Worm (Caenorhabditis elegans) whole organism, L2 larva: ENCODE measurements around the gene str-19.

Experiments
- C34F6.9 ChIP-seq: fragments of 150-350 bp; optimal IDR thresholded peaks from 2 replicates; lab custom pipeline; 2014; ENCODE audit warnings: missing biosample characterization, missing genetic modification characterization
- F13H6.1 ChIP-seq: sonication (generic microtip); optimal IDR thresholded peaks from 2 replicates; lab custom pipeline; 2016; ENCODE audit warnings: missing genetic modification characterization, missing compliant biosample characterization
- R02D3.7 ChIP-seq: fragments of 150-350 bp; optimal IDR thresholded peaks from 2 replicates; lab custom pipeline; 2014; ENCODE audit warnings: missing biosample characterization, missing genetic modification characterization
- Y55F3AM.14 ChIP-seq: fragments of 200-800 bp; sonication (Bioruptor generic); optimal IDR thresholded peaks from 2 replicates; lab custom pipeline; 2018; ENCODE audit warnings: mild to moderate bottlenecking, missing genetic modification characterization, missing compliant biosample characterization
- ZK546.5 ChIP-seq: sonication (generic microtip); optimal IDR thresholded peaks from 2 replicates; lab custom pipeline; 2017; ENCODE audit warnings: missing biosample characterization, missing genetic modification characterization
- aly-2 ChIP-seq: fragments of 150-350 bp; optimal IDR thresholded peaks from 2 replicates; lab custom pipeline; 2014; ENCODE audit warnings: missing biosample characterization, missing genetic modification characterization
- ama-1 ChIP-seq: fragments of 150-350 bp; optimal IDR thresholded peaks from 2 replicates; lab custom pipeline; 2018; ENCODE audit warnings: inconsistent platforms
- blmp-1 ChIP-seq: sonication (generic microtip); optimal IDR thresholded peaks from 2 replicates; lab custom pipeline; 2017; ENCODE audit warnings: missing genetic modification characterization, mild to moderate bottlenecking, missing compliant biosample characterization, antibody characterized with exemption, moderate library complexity; ENCODE audit not compliant: insufficient read depth
- ceh-16 ChIP-seq: fragments of 150-350 bp; optimal IDR thresholded peaks from 2 replicates; lab custom pipeline; 2014; ENCODE audit warnings: missing biosample characterization, missing genetic modification characterization
- ceh-82 ChIP-seq: fragments of 150-350 bp; optimal IDR thresholded peaks from 2 replicates; lab custom pipeline; 2014; ENCODE audit warnings: missing biosample characterization, missing genetic modification characterization
- crh-2 ChIP-seq: sonication (generic microtip); optimal IDR thresholded peaks from 2 replicates; lab custom pipeline; 2017; ENCODE audit warnings: missing biosample characterization, missing genetic modification characterization
- dmd-4 ChIP-seq: sonication (generic microtip); optimal IDR thresholded peaks from 2 replicates; lab custom pipeline; 2017; ENCODE audit warnings: missing biosample characterization, missing genetic modification characterization
- egl-27 ChIP-seq: sonication (generic microtip); optimal IDR thresholded peaks from 3 replicates; lab custom pipeline; 2017; ENCODE audit warnings: missing biosample characterization, missing genetic modification reagents, missing genetic modification characterization
- elt-1 ChIP-seq: fragments of 150-350 bp; optimal IDR thresholded peaks from 2 replicates; lab custom pipeline; 2014; ENCODE audit warnings: missing biosample characterization, missing genetic modification characterization
- elt-3 ChIP-seq: sonication (generic microtip); optimal IDR thresholded peaks from 2 replicates; lab custom pipeline; 2017; ENCODE audit warnings: missing biosample characterization, missing genetic modification characterization
- fos-1 ChIP-seq: fragments of 150-350 bp; optimal IDR thresholded peaks from 2 replicates; lab custom pipeline; 2014; ENCODE audit warnings: missing biosample characterization, missing genetic modification characterization
- lin-13 ChIP-seq: fragments of 150-350 bp; optimal IDR thresholded peaks from 2 replicates; lab custom pipeline; 2014; ENCODE audit warnings: missing biosample characterization, missing genetic modification reagents, missing genetic modification characterization
- lin-39 ChIP-seq: fragments of 150-350 bp; optimal IDR thresholded peaks from 2 replicates; lab custom pipeline; 2014; ENCODE audit warnings: missing biosample characterization, missing genetic modification reagents, missing genetic modification characterization
- lsy-2 ChIP-seq, 2 experiments: fragments of 150-350 bp in 1 of 2; sonication (generic microtip) in 1 of 2; optimal IDR thresholded peaks; 2 replicates each; lab custom pipeline; 2014 to 2017; ENCODE audit warnings: missing biosample characterization in 2 of 2, missing genetic modification characterization in 2 of 2
- mab-5 ChIP-seq: fragments of 150-350 bp; optimal IDR thresholded peaks from 2 replicates; lab custom pipeline; 2014; ENCODE audit warnings: missing biosample characterization, missing genetic modification characterization
- mbf-1 ChIP-seq: sonication (generic microtip); optimal IDR thresholded peaks from 2 replicates; lab custom pipeline; 2017; ENCODE audit warnings: missing biosample characterization, missing genetic modification characterization
- mdl-1 ChIP-seq, 2 experiments: fragments of 150-350 bp in 1 of 2; sonication (generic microtip) in 1 of 2; optimal IDR thresholded peaks; 2 replicates each; lab custom pipeline; 2017; ENCODE audit warnings: missing biosample characterization in 2 of 2, missing genetic modification characterization in 2 of 2
- nhr-11 ChIP-seq: fragments of 150-350 bp; optimal IDR thresholded peaks from 2 replicates; lab custom pipeline; 2014; ENCODE audit warnings: missing biosample characterization, missing genetic modification characterization
- nhr-12 ChIP-seq: fragments of 150-350 bp; optimal IDR thresholded peaks from 2 replicates; lab custom pipeline; 2014; ENCODE audit warnings: missing biosample characterization, missing genetic modification characterization
- nhr-129 ChIP-seq: fragments of 150-350 bp; optimal IDR thresholded peaks from 2 replicates; lab custom pipeline; 2014; ENCODE audit warnings: missing biosample characterization, missing genetic modification characterization
- nhr-21 ChIP-seq: fragments of 150-350 bp; optimal IDR thresholded peaks from 2 replicates; lab custom pipeline; 2014; ENCODE audit warnings: missing biosample characterization, missing genetic modification characterization
- nhr-23 ChIP-seq: fragments of 150-350 bp; optimal IDR thresholded peaks from 2 replicates; lab custom pipeline; 2014; ENCODE audit warnings: missing biosample characterization, missing genetic modification reagents, missing genetic modification characterization
- nhr-25 ChIP-seq: fragments of 150-350 bp; sonication (generic microtip); optimal IDR thresholded peaks from 3 replicates; lab custom pipeline; 2014; ENCODE audit warnings: missing biosample characterization, missing genetic modification characterization
- nhr-6 ChIP-seq: fragments of 150-350 bp; optimal IDR thresholded peaks from 2 replicates; lab custom pipeline; 2014; ENCODE audit warnings: missing biosample characterization, missing genetic modification characterization
- nhr-77 ChIP-seq: fragments of 150-350 bp; optimal IDR thresholded peaks from 2 replicates; lab custom pipeline; 2014; ENCODE audit warnings: missing biosample characterization, missing genetic modification characterization
- peb-1 ChIP-seq: fragments of 150-350 bp; optimal IDR thresholded peaks from 2 replicates; lab custom pipeline; 2014; ENCODE audit warnings: missing biosample characterization, missing genetic modification characterization
- sem-4 ChIP-seq: fragments of 150-350 bp; optimal IDR thresholded peaks from 2 replicates; lab custom pipeline; 2014; ENCODE audit warnings: missing biosample characterization, missing genetic modification reagents, missing genetic modification characterization
- skn-1 ChIP-seq: sonication (generic microtip); optimal IDR thresholded peaks from 2 replicates; lab custom pipeline; 2017; ENCODE audit warnings: missing biosample characterization, missing genetic modification characterization
- sma-9 ChIP-seq, 2 experiments: fragments of 150-350 bp in 1 of 2; sonication (generic microtip) in 1 of 2; optimal IDR thresholded peaks; 2 replicates each; lab custom pipeline; 2014 to 2016; ENCODE audit warnings: missing genetic modification characterization in 2 of 2, mild to moderate bottlenecking in 1 of 2, missing biosample characterization in 1 of 2, missing compliant biosample characterization in 1 of 2, missing genetic modification reagents in 1 of 2, moderate library complexity in 1 of 2
- snpc-4 ChIP-seq: fragments of 150-350 bp; optimal IDR thresholded peaks from 2 replicates; lab custom pipeline; 2014; ENCODE audit warnings: missing biosample characterization, missing genetic modification characterization
- unc-39 ChIP-seq: fragments of 150-350 bp; optimal IDR thresholded peaks from 2 replicates; lab custom pipeline; 2014; ENCODE audit warnings: missing biosample characterization, missing genetic modification characterization
- unc-55 ChIP-seq: fragments of 150-350 bp; sonication (generic microtip); optimal IDR thresholded peaks from 3 replicates; lab custom pipeline; 2014; ENCODE audit warnings: missing biosample characterization, missing genetic modification reagents, missing genetic modification characterization
- unc-62 ChIP-seq: fragments of 150-350 bp; optimal IDR thresholded peaks from 2 replicates; lab custom pipeline; 2014; ENCODE audit warnings: missing biosample characterization, missing genetic modification reagents, missing genetic modification characterization
- zag-1 ChIP-seq: fragments of 150-350 bp; optimal IDR thresholded peaks from 2 replicates; lab custom pipeline; 2014; ENCODE audit warnings: missing biosample characterization, missing genetic modification characterization
- ztf-1 ChIP-seq: fragments of 200-800 bp; sonication (Bioruptor generic); conservative IDR thresholded peaks from 2 replicates; pipeline ENCODE4 v1.3.6; 2022; ENCODE audit warnings: missing genetic modification characterization, missing compliant biosample characterization
- ztf-11 ChIP-seq: sonication (generic microtip); optimal IDR thresholded peaks from 2 replicates; lab custom pipeline; 2017; ENCODE audit warnings: missing biosample characterization, missing genetic modification characterization
- ztf-4 ChIP-seq: fragments of 150-350 bp; optimal IDR thresholded peaks from 2 replicates; lab custom pipeline; 2014; ENCODE audit warnings: missing biosample characterization, missing genetic modification characterization

The str-19 gene

DNA sequence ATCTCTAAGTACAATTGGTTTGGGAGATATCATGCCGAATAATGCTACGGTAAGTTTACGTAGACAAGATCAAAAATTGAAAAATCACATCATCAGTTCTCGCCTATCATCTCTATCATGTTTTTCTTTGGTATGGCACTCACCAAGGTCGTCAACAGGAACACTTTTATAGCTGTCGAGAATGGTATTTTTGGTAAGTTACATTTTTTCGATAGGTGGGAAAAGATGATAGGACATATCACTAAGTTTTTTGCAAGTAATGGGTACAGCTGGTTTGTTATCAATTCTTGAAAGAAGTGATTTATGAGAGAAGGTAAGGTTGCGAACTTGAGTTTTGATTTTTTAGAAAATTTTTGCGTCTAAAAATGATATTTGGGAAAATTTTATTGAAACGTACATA lies 36.3 kb downstream of the str-19 start (continued):
- TF ChIP-seq nhr-11 = no peak
- TF ChIP-seq nhr-12 (tag; lab: Kevin White, UChicago) = no peak
- TF ChIP-seq lsy-2 (tag; optimal IDR thresholded peaks at IDR 0.05; lab: Kevin White, UChicago) = no peak
- TF ChIP-seq lin-39 (tag; lab: Kevin White, UChicago) = no peak
- TF ChIP-seq blmp-1 = no peak
- no peak for TF ChIP-seq ztf-1
- TF ChIP-seq fos-1 (tag; lab: Kevin White, UChicago) = no peak
- no peak for TF ChIP-seq ceh-16
- TF ChIP-seq unc-55 (GFP tag; lab: Kevin White, UChicago) = no peak
- no peak for TF ChIP-seq R02D3.7 (tag; lab: Kevin White, UChicago)
- TF ChIP-seq nhr-23 (tag; lab: Kevin White, UChicago) = no peak
- no peak for TF ChIP-seq mbf-1
- peak; percentile 85 for TF ChIP-seq sma-9 (GFP tag; optimal IDR thresholded peaks at IDR 0.05; lab: Kevin White, UChicago)
- TF ChIP-seq sma-9 (tag; optimal IDR thresholded peaks at IDR 0.05; lab: Kevin White, UChicago) = no peak
- TF ChIP-seq ztf-4 (tag; lab: Kevin White, UChicago) = no peak
- no peak for TF ChIP-seq ZK546.5 (tag; lab: Kevin White, UChicago)
- no peak for TF ChIP-seq mab-5 (tag; lab: Kevin White, UChicago)
- TF ChIP-seq elt-1 (tag; lab: Kevin White, UChicago) = no peak
- TF ChIP-seq nhr-129 (tag; lab: Kevin White, UChicago) = peak; percentile 6
- TF ChIP-seq Y55F3AM.14 (GFP tag; lab: Kevin White, UChicago) = no peak
- TF ChIP-seq nhr-77 = no peak
- no peak for TF ChIP-seq ama-1 (lab: Kevin White, UChicago)
- no peak for TF ChIP-seq aly-2
- TF ChIP-seq nhr-6 (tag; lab: Kevin White, UChicago) = no peak

DNA sequence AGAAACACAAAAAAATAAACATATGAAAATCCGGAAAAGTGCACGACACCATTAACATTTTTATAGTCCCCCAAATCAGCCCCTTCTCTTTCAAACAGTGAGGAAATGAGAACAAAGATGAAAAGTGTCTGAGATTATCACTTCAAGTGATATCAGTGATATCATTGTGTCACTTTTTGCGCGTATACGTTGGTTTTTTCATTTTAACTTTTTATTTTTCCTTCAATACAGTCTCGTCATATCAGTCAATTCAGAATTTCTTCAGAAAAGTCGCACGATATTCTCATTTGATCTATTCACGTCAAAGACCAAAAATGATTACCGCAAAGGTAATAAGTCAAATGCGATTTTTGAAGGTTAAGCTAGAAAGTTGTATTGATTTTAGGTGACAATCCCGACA lies 39.5 kb downstream of the str-19 start, which contains the start of gene twk-34:
Gene twk-34 (plus strand): TSS at position 216 of the 400 bp plus-strand sequence.
- TF ChIP-seq lsy-2 (tag; optimal IDR thresholded peaks at IDR 0.05; lab: Kevin White, UChicago) (no peak), egl-27 (no peak), crh-2 (tag; lab: Kevin White, UChicago) (no peak), blmp-1 (no peak), zag-1 (tag; lab: Kevin White, UChicago) (no peak), mdl-1 (tag; optimal IDR thresholded peaks at IDR 0.05; lab: Kevin White, UChicago) (no peak), nhr-25 (no peak), nhr-77 (no peak), nhr-6 (tag; lab: Kevin White, UChicago) (no peak), unc-39 (no peak), snpc-4 (tag; lab: Kevin White, UChicago) (no peak)
- TF ChIP-seq, all 48 proteins: peak for 0

DNA sequence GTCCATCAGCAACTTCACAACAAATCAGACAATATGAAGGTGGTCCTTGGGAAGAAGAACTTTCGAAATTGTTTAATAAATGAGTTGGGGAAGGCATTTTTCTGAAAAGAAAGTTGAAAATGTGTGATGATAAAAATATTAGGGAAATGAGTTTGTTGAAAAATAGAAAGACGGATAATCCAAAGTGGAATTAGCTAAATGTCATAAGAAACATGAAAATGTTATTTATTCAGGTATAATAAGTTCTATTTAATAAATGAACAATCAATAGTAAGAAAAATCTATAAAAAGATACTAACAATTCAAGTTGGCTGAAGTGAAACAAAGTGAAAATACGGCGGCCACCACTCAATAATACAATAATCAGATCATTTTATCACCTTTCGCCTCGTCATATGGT lies 42.0 kb downstream of the str-19 start, which contains the start of gene nhr-53:
Gene nhr-53 (minus strand): TSS at position 101 of the 400 bp plus-strand sequence.
- no peak for TF ChIP-seq ztf-11 (tag; lab: Kevin White, UChicago)
- TF ChIP-seq C34F6.9 (tag; lab: Kevin White, UChicago) = no peak
- no peak for TF ChIP-seq sem-4

DNA sequence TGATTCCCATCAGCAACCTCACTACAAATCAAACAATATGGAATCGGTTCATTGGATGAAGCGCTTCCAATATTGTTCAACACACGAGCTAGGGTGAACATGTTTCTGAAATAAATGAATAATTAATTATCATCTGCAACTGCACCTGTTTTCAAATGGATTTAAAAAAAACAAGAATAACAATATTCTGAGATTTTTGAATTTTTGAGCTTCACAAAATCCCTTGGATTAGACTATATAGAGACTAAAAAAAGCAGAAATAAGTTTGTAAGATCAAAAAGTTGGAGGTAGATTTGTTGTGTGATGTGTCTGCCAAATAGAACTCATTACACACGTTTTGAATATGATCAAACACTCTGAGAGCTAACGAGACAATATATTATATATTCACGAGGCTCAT lies 44.5 kb downstream of the str-19 start, which contains the start of gene nhr-199:
Gene nhr-199 (minus strand): TSS at position 101 of the 400 bp plus-strand sequence.
- TF ChIP-seq Y55F3AM.14 (GFP tag; lab: Kevin White, UChicago) (no peak), ceh-82 (tag; lab: Kevin White, UChicago) (no peak)

DNA sequence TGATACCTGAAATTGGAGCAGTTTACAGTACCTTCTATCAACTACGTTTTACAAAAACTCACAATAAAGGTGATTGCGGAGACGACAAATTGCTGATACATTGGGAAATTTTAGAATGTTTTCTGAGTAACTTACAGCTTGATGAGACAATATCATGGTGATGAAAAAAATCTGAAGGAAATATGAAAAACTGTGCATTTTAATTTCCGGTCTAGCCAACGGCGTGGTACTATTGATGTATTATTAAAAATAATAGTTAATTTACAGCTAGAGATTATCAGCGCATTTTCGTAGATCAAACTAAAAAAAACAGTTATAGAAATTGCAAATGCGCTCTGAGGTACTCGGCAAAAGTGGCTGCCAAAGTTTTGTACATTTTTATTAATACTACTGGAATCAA lies 46.2 kb downstream of the str-19 start, which contains the start of gene srx-29:
Gene srx-29 (minus strand): TSS at position 101 of the 400 bp plus-strand sequence.
- TF ChIP-seq nhr-23 (tag; lab: Kevin White, UChicago) = no peak
- TF ChIP-seq unc-62 = no peak
- no peak for TF ChIP-seq unc-39
- TF ChIP-seq mab-5 (tag; lab: Kevin White, UChicago) = no peak
- TF ChIP-seq Y55F3AM.14 (GFP tag; lab: Kevin White, UChicago) = no peak
- TF ChIP-seq lin-13 (GFP tag; lab: Kevin White, UChicago) = no peak
- no peak for TF ChIP-seq elt-3 (tag; lab: Kevin White, UChicago)
- TF ChIP-seq F13H6.1 (tag; lab: Kevin White, UChicago) = no peak
- TF ChIP-seq nhr-129 (tag; lab: Kevin White, UChicago) = no peak
- no peak for TF ChIP-seq nhr-21
- TF ChIP-seq sem-4 = no peak
- no peak for TF ChIP-seq mbf-1
- TF ChIP-seq egl-27 = no peak
- TF ChIP-seq nhr-6 (tag; lab: Kevin White, UChicago) = no peak
- TF ChIP-seq R02D3.7 (tag; lab: Kevin White, UChicago) = no peak
- no peak for TF ChIP-seq skn-1 (tag; lab: Kevin White, UChicago)
- TF ChIP-seq ztf-1 = no peak
- no peak for TF ChIP-seq peb-1
- no peak for TF ChIP-seq dmd-4 (tag; lab: Kevin White, UChicago)
- no peak for TF ChIP-seq aly-2
